Worm (Caenorhabditis elegans) whole organism, mixed stage, embryonic: ENCODE measurements around the gene ubc-15.

Experiments used
- M03D4.4 ChIP-seq: sonication (generic microtip); optimal IDR thresholded peaks from 2 replicates; lab custom pipeline; 2017; ENCODE audit warnings: mild to moderate bottlenecking, missing genetic modification characterization, missing compliant biosample characterization
- blmp-1 ChIP-seq: fragments of 150-350 bp; optimal IDR thresholded peaks from 2 replicates; lab custom pipeline; 2014; ENCODE audit warnings: missing biosample characterization, missing genetic modification characterization
- drap-1 ChIP-seq: fragments of 200-800 bp; sonication (Bioruptor generic); optimal IDR thresholded peaks from 3 replicates; lab custom pipeline; 2018; ENCODE audit warnings: mild to moderate bottlenecking, missing genetic modification characterization, missing compliant biosample characterization
- lin-13 ChIP-seq: fragments of 150-350 bp; optimal IDR thresholded peaks from 2 replicates; lab custom pipeline; 2014; ENCODE audit warnings: missing biosample characterization, missing genetic modification characterization
- mab-5 ChIP-seq: fragments of 150-350 bp; optimal IDR thresholded peaks from 2 replicates; lab custom pipeline; 2014; ENCODE audit warnings: missing biosample characterization, missing genetic modification characterization
- nhr-237 ChIP-seq: fragments of 150-350 bp; optimal IDR thresholded peaks from 2 replicates; lab custom pipeline; 2014; ENCODE audit warnings: missing biosample characterization, missing genetic modification characterization
- nhr-28 ChIP-seq: fragments of 150-350 bp; optimal IDR thresholded peaks from 2 replicates; lab custom pipeline; 2014; ENCODE audit warnings: missing biosample characterization, missing genetic modification characterization
- nhr-76 ChIP-seq: sonication (generic microtip); optimal IDR thresholded peaks from 2 replicates; lab custom pipeline; 2017; ENCODE audit warnings: missing biosample characterization, missing genetic modification characterization
- pha-4 ChIP-seq: fragments of 150-350 bp; optimal IDR thresholded peaks from 2 replicates; lab custom pipeline; 2018; ENCODE audit warnings: missing biosample characterization, missing genetic modification reagents, missing genetic modification characterization
- unc-120 ChIP-seq: sonication (generic microtip); optimal IDR thresholded peaks from 2 replicates; lab custom pipeline; 2017; ENCODE audit warnings: missing genetic modification characterization, missing compliant biosample characterization; ENCODE audit not compliant: poor library complexity, severe bottlenecking
- unc-39 ChIP-seq: fragments of 150-350 bp; optimal IDR thresholded peaks from 2 replicates; lab custom pipeline; 2014; ENCODE audit warnings: missing biosample characterization, missing genetic modification characterization

ce11 chrII:2934354-2934753 is 20.9 kb upstream of the ubc-15 start, which contains the start of gene irld-67:
- TF ChIP-seq lin-13 (tag; lab: Kevin White, UChicago) (no peak), mab-5 (no peak), blmp-1 (no peak), nhr-237 (no peak), nhr-28 (no peak), nhr-76 (tag; lab: Kevin White, UChicago) (no peak), pha-4 (tag; lab: Kevin White, UChicago) (no peak), unc-39 (tag; lab: Kevin White, UChicago) (no peak), drap-1 (GFP tag; lab: Kevin White, UChicago) (no peak), unc-120 (tag; lab: Kevin White, UChicago) (no peak), M03D4.4 (tag; lab: Kevin White, UChicago) (no peak)
